Worm (Caenorhabditis elegans) whole organism, L2 larva: ENCODE results near the gene ceh-87.
A peak's percentile ranks its signal among the peaks of the same experiment; 100 is the strongest.

Experiments
- C34F6.9 ChIP-seq: fragments of 150-350 bp; optimal IDR thresholded peaks from 2 replicates; lab custom pipeline; 2014; ENCODE audit warnings: missing biosample characterization, missing genetic modification characterization
- F13H6.1 ChIP-seq: sonication (generic microtip); optimal IDR thresholded peaks from 2 replicates; lab custom pipeline; 2016; ENCODE audit warnings: missing genetic modification characterization, missing compliant biosample characterization
- Y55F3AM.14 ChIP-seq: fragments of 200-800 bp; sonication (Bioruptor generic); optimal IDR thresholded peaks from 2 replicates; lab custom pipeline; 2018; ENCODE audit warnings: mild to moderate bottlenecking, missing genetic modification characterization, missing compliant biosample characterization
- ZK546.5 ChIP-seq: sonication (generic microtip); optimal IDR thresholded peaks from 2 replicates; lab custom pipeline; 2017; ENCODE audit warnings: missing biosample characterization, missing genetic modification characterization
- alr-1 ChIP-seq: fragments of 150-350 bp; optimal IDR thresholded peaks from 2 replicates; lab custom pipeline; 2014; ENCODE audit warnings: missing biosample characterization, missing genetic modification characterization
- ama-1 ChIP-seq: fragments of 150-350 bp; optimal IDR thresholded peaks from 2 replicates; lab custom pipeline; 2018; ENCODE audit warnings: inconsistent platforms
- blmp-1 ChIP-seq: sonication (generic microtip); optimal IDR thresholded peaks from 2 replicates; lab custom pipeline; 2017; ENCODE audit warnings: missing genetic modification characterization, mild to moderate bottlenecking, missing compliant biosample characterization, antibody characterized with exemption, moderate library complexity; ENCODE audit not compliant: insufficient read depth
- ceh-16 ChIP-seq: fragments of 150-350 bp; optimal IDR thresholded peaks from 2 replicates; lab custom pipeline; 2014; ENCODE audit warnings: missing biosample characterization, missing genetic modification characterization
- ceh-82 ChIP-seq: fragments of 150-350 bp; optimal IDR thresholded peaks from 2 replicates; lab custom pipeline; 2014; ENCODE audit warnings: missing biosample characterization, missing genetic modification characterization
- crh-2 ChIP-seq: sonication (generic microtip); optimal IDR thresholded peaks from 2 replicates; lab custom pipeline; 2017; ENCODE audit warnings: missing biosample characterization, missing genetic modification characterization
- egl-27 ChIP-seq: sonication (generic microtip); optimal IDR thresholded peaks from 3 replicates; lab custom pipeline; 2017; ENCODE audit warnings: missing biosample characterization, missing genetic modification reagents, missing genetic modification characterization
- elt-1 ChIP-seq: fragments of 150-350 bp; optimal IDR thresholded peaks from 2 replicates; lab custom pipeline; 2014; ENCODE audit warnings: missing biosample characterization, missing genetic modification characterization
- elt-3 ChIP-seq: sonication (generic microtip); optimal IDR thresholded peaks from 2 replicates; lab custom pipeline; 2017; ENCODE audit warnings: missing biosample characterization, missing genetic modification characterization
- fos-1 ChIP-seq: fragments of 150-350 bp; optimal IDR thresholded peaks from 2 replicates; lab custom pipeline; 2014; ENCODE audit warnings: missing biosample characterization, missing genetic modification characterization
- gmeb-1 ChIP-seq: fragments of 150-350 bp; optimal IDR thresholded peaks from 2 replicates; lab custom pipeline; 2014; ENCODE audit warnings: missing biosample characterization, missing genetic modification characterization
- lin-11 ChIP-seq: fragments of 150-350 bp; sonication (generic microtip); optimal IDR thresholded peaks from 2 replicates; lab custom pipeline; 2014; ENCODE audit warnings: missing biosample characterization, missing genetic modification characterization, inconsistent platforms, mixed read lengths
- lin-13 ChIP-seq: fragments of 150-350 bp; optimal IDR thresholded peaks from 2 replicates; lab custom pipeline; 2014; ENCODE audit warnings: missing biosample characterization, missing genetic modification reagents, missing genetic modification characterization
- lin-39 ChIP-seq: fragments of 150-350 bp; optimal IDR thresholded peaks from 2 replicates; lab custom pipeline; 2014; ENCODE audit warnings: missing biosample characterization, missing genetic modification reagents, missing genetic modification characterization
- lsy-2 ChIP-seq, 2 experiments: fragments of 150-350 bp in 1 of 2; sonication (generic microtip) in 1 of 2; optimal IDR thresholded peaks; 2 replicates each; lab custom pipeline; 2014 to 2017; ENCODE audit warnings: missing biosample characterization in 2 of 2, missing genetic modification characterization in 2 of 2
- mbf-1 ChIP-seq: sonication (generic microtip); optimal IDR thresholded peaks from 2 replicates; lab custom pipeline; 2017; ENCODE audit warnings: missing biosample characterization, missing genetic modification characterization
- mdl-1 ChIP-seq, 2 experiments: fragments of 150-350 bp in 1 of 2; sonication (generic microtip) in 1 of 2; optimal IDR thresholded peaks; 2 replicates each; lab custom pipeline; 2017; ENCODE audit warnings: missing biosample characterization in 2 of 2, missing genetic modification characterization in 2 of 2
- nhr-11 ChIP-seq: fragments of 150-350 bp; optimal IDR thresholded peaks from 2 replicates; lab custom pipeline; 2014; ENCODE audit warnings: missing biosample characterization, missing genetic modification characterization
- nhr-12 ChIP-seq: fragments of 150-350 bp; optimal IDR thresholded peaks from 2 replicates; lab custom pipeline; 2014; ENCODE audit warnings: missing biosample characterization, missing genetic modification characterization
- nhr-129 ChIP-seq: fragments of 150-350 bp; optimal IDR thresholded peaks from 2 replicates; lab custom pipeline; 2014; ENCODE audit warnings: missing biosample characterization, missing genetic modification characterization
- nhr-23 ChIP-seq: fragments of 150-350 bp; optimal IDR thresholded peaks from 2 replicates; lab custom pipeline; 2014; ENCODE audit warnings: missing biosample characterization, missing genetic modification reagents, missing genetic modification characterization
- nhr-237 ChIP-seq: fragments of 150-350 bp; optimal IDR thresholded peaks from 2 replicates; lab custom pipeline; 2014; ENCODE audit warnings: missing biosample characterization, missing genetic modification characterization
- nhr-25 ChIP-seq: fragments of 150-350 bp; sonication (generic microtip); optimal IDR thresholded peaks from 3 replicates; lab custom pipeline; 2014; ENCODE audit warnings: missing biosample characterization, missing genetic modification characterization
- nhr-77 ChIP-seq: fragments of 150-350 bp; optimal IDR thresholded peaks from 2 replicates; lab custom pipeline; 2014; ENCODE audit warnings: missing biosample characterization, missing genetic modification characterization
- peb-1 ChIP-seq: fragments of 150-350 bp; optimal IDR thresholded peaks from 2 replicates; lab custom pipeline; 2014; ENCODE audit warnings: missing biosample characterization, missing genetic modification characterization
- sem-4 ChIP-seq: fragments of 150-350 bp; optimal IDR thresholded peaks from 2 replicates; lab custom pipeline; 2014; ENCODE audit warnings: missing biosample characterization, missing genetic modification reagents, missing genetic modification characterization
- skn-1 ChIP-seq: sonication (generic microtip); optimal IDR thresholded peaks from 2 replicates; lab custom pipeline; 2017; ENCODE audit warnings: missing biosample characterization, missing genetic modification characterization
- sma-9 ChIP-seq, 2 experiments: fragments of 150-350 bp in 1 of 2; sonication (generic microtip) in 1 of 2; optimal IDR thresholded peaks; 2 replicates each; lab custom pipeline; 2014 to 2016; ENCODE audit warnings: missing genetic modification characterization in 2 of 2, mild to moderate bottlenecking in 1 of 2, missing biosample characterization in 1 of 2, missing compliant biosample characterization in 1 of 2, missing genetic modification reagents in 1 of 2, moderate library complexity in 1 of 2
- snpc-4 ChIP-seq: fragments of 150-350 bp; optimal IDR thresholded peaks from 2 replicates; lab custom pipeline; 2014; ENCODE audit warnings: missing biosample characterization, missing genetic modification characterization
- unc-39 ChIP-seq: fragments of 150-350 bp; optimal IDR thresholded peaks from 2 replicates; lab custom pipeline; 2014; ENCODE audit warnings: missing biosample characterization, missing genetic modification characterization
- unc-55 ChIP-seq: fragments of 150-350 bp; sonication (generic microtip); optimal IDR thresholded peaks from 3 replicates; lab custom pipeline; 2014; ENCODE audit warnings: missing biosample characterization, missing genetic modification reagents, missing genetic modification characterization
- unc-62 ChIP-seq: fragments of 150-350 bp; optimal IDR thresholded peaks from 2 replicates; lab custom pipeline; 2014; ENCODE audit warnings: missing biosample characterization, missing genetic modification reagents, missing genetic modification characterization
- zag-1 ChIP-seq: fragments of 150-350 bp; optimal IDR thresholded peaks from 2 replicates; lab custom pipeline; 2014; ENCODE audit warnings: missing biosample characterization, missing genetic modification characterization
- ztf-1 ChIP-seq: fragments of 200-800 bp; sonication (Bioruptor generic); conservative IDR thresholded peaks from 2 replicates; pipeline ENCODE4 v1.3.6; 2022; ENCODE audit warnings: missing genetic modification characterization, missing compliant biosample characterization
- ztf-11 ChIP-seq: sonication (generic microtip); optimal IDR thresholded peaks from 2 replicates; lab custom pipeline; 2017; ENCODE audit warnings: missing biosample characterization, missing genetic modification characterization
- ztf-4 ChIP-seq: fragments of 150-350 bp; optimal IDR thresholded peaks from 2 replicates; lab custom pipeline; 2014; ENCODE audit warnings: missing biosample characterization, missing genetic modification characterization

The ceh-87 gene

ce11 chrII:2656606-2657005 is 27.5 kb downstream of the ceh-87 start, which contains the start of gene sri-47:
TSS of gene sri-47 (plus strand) at chrII:2656906.
- no peak for TF ChIP-seq lin-11 (tag; lab: Kevin White, UChicago)
- no peak for TF ChIP-seq sem-4
- TF ChIP-seq elt-3 = no peak
- no peak for TF ChIP-seq ama-1 (lab: Kevin White, UChicago)
- no peak for TF ChIP-seq C34F6.9
- TF ChIP-seq ztf-1 (GFP tag; lab: Robert Waterston, UW) = no peak
- TF ChIP-seq nhr-12 = no peak
- TF ChIP-seq elt-1 = no peak
- TF ChIP-seq nhr-23 (tag; lab: Kevin White, UChicago) = no peak

ce11 chrII:2649539-2649938 is 34.6 kb downstream of the ceh-87 start, which contains the start of the genes F22E5.13 and F22E5.6:
TSS of gene F22E5.13 (minus strand) at chrII:2649639.
TSS of gene F22E5.6 (plus strand) at chrII:2649835.
- TF ChIP-seq nhr-12 (no peak), nhr-129 (tag; lab: Kevin White, UChicago) (no peak), lin-13 (GFP tag; lab: Kevin White, UChicago) (no peak), mbf-1 (tag; lab: Kevin White, UChicago) (no peak), alr-1 (tag; lab: Kevin White, UChicago) (no peak), elt-3 (no peak), C34F6.9 (no peak), crh-2 (tag; lab: Kevin White, UChicago) (no peak), nhr-25 (tag; lab: Kevin White, UChicago) (no peak), mdl-1 (tag; optimal IDR thresholded peaks at IDR 0.05; lab: Kevin White, UChicago) (no peak), unc-39 (tag; lab: Kevin White, UChicago) (no peak), gmeb-1 (tag; lab: Kevin White, UChicago) (no peak), lin-39 (tag; lab: Kevin White, UChicago) (no peak), nhr-23 (tag; lab: Kevin White, UChicago) (no peak)

ce11 chrII:2649015-2649414 is 35.1 kb downstream of the ceh-87 start:
- TF ChIP-seq ztf-4 (tag; lab: Kevin White, UChicago) (no peak), F13H6.1 (tag; lab: Kevin White, UChicago) (peak; percentile 61), lin-11 (tag; lab: Kevin White, UChicago) (no peak), peb-1 (no peak), ZK546.5 (no peak), sem-4 (peak; percentile 13), unc-39 (tag; lab: Kevin White, UChicago) (no peak), sma-9 (GFP tag; optimal IDR thresholded peaks at IDR 0.05; lab: Kevin White, UChicago) (no peak), sma-9 (tag; optimal IDR thresholded peaks at IDR 0.05; lab: Kevin White, UChicago) (no peak), nhr-237 (tag; lab: Kevin White, UChicago) (no peak), elt-3 (no peak), mdl-1 (tag; optimal IDR thresholded peaks at IDR 0.05; lab: Kevin White, UChicago) (no peak), blmp-1 (tag; lab: Kevin White, UChicago) (no peak), skn-1 (tag; lab: Kevin White, UChicago) (no peak), unc-55 (peak; percentile 61), ceh-16 (tag; lab: Kevin White, UChicago) (no peak), nhr-11 (tag; lab: Kevin White, UChicago) (no peak), unc-62 (no peak), alr-1 (tag; lab: Kevin White, UChicago) (no peak), C34F6.9 (peak; percentile 81), zag-1 (tag; lab: Kevin White, UChicago) (no peak), fos-1 (tag; lab: Kevin White, UChicago) (no peak), nhr-23 (tag; lab: Kevin White, UChicago) (no peak), nhr-77 (tag; lab: Kevin White, UChicago) (no peak), lin-13 (GFP tag; lab: Kevin White, UChicago) (peak; percentile 17), ceh-82 (tag; lab: Kevin White, UChicago) (no peak), nhr-129 (tag; lab: Kevin White, UChicago) (peak; percentile 29), egl-27 (tag; lab: Kevin White, UChicago) (no peak), snpc-4 (tag; lab: Kevin White, UChicago) (peak; percentile 16), elt-1 (no peak), Y55F3AM.14 (no peak), lin-39 (tag; lab: Kevin White, UChicago) (no peak), ama-1 (lab: Kevin White, UChicago) (no peak), ztf-11 (tag; lab: Kevin White, UChicago) (no peak), lsy-2 (tag; optimal IDR thresholded peaks at IDR 0.05; lab: Kevin White, UChicago) (peak in 1 of 2 experiments; percentile 65), nhr-12 (no peak)
- TF ChIP-seq, all 48 proteins: peak for 8
